Fruit fly (Drosophila melanogaster): Measurements from ENCODE around the gene iPLA2-VIA.

The iPLA2-VIA gene

DNA sequence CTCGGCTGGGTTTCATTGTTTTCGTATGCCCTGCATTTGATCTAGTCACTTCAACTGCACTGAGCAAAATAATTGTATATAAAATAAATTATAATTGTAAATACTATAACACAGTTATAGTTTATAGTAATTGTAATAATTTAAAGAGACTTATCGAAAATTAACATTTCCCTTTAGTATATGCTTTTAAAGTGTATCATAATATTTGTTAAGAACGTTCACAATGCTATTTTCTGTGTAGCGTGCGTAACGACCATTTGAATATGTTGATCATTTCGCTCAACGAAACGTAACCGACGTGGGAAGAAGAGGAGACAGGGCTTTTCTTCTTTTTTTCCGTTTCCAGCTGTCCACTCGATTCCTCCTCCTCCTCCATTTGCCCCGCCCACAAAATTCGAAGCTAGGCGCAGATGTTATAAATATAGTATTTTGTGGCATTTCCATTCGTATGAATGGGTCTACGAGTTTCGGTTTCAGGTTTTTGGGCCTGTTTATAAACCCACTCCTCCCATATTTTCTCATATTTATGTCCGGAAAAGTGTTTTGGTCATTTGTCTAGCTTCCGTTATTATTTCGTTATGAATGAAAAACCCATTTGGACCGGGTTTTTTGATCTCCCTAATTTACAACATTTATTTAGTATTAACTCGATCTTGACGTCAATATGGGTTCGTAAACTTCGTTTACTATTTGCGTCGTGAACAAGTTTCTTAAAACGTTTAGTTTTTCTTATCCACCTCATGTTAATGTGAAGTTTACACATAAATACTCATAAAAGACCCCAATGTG is 7.5 kb downstream of the iPLA2-VIA start (continued):
- TF ChIP-seq CG11398 (GFP tag; optimal IDR thresholded peaks at IDR 0.05) = no peak
- TF ChIP-seq CG10366 (GFP tag; IDR thresholded peaks at IDR 0.05) = peak; percentile 67
- peak; percentile 17 for TF ChIP-seq CG7556 (GFP tag; optimal IDR thresholded peaks at IDR 0.05)
- no peak for TF ChIP-seq z (GFP tag; IDR thresholded peaks at IDR 0.05)
- peak; percentile 24 for TF ChIP-seq CG13123 (GFP tag; optimal IDR thresholded peaks at IDR 0.05)
- peak; percentile 92 for TF ChIP-seq Spps (tag; optimal IDR thresholded peaks at IDR 0.05)
- TF ChIP-seq tup (GFP tag; optimal IDR thresholded peaks at IDR 0.05) = peak; percentile 12
- peak; percentile 94 for TF ChIP-seq gem (tag; optimal IDR thresholded peaks at IDR 0.05)
- TF ChIP-seq Stat92E (GFP tag; optimal IDR thresholded peaks at IDR 0.05) = no peak
- no peak for TF ChIP-seq bbx (GFP tag; IDR thresholded peaks at IDR 0.05; ENCODE audit: partially characterized antibody)
- peak; percentile 88 for TF ChIP-seq CoRest (tag; optimal IDR thresholded peaks at IDR 0.05)
- peak; percentile 47 for TF ChIP-seq CG18764 (GFP tag; optimal IDR thresholded peaks at IDR 0.05)
- no peak for TF ChIP-seq HLH4C (GFP tag; IDR thresholded peaks at IDR 0.05; ENCODE audit: partially characterized antibody)
- peak; percentile 30 for TF ChIP-seq CG7745 (tag; optimal IDR thresholded peaks at IDR 0.05)
- TF ChIP-seq cg (GFP tag; optimal IDR thresholded peaks at IDR 0.05) = no peak
- TF ChIP-seq CG8924 (tag; optimal IDR thresholded peaks at IDR 0.05) = peak; percentile 88
- TF ChIP-seq PHDP (tag; optimal IDR thresholded peaks at IDR 0.05) = peak; percentile 87
- peak; percentile 86 for TF ChIP-seq grau (tag; optimal IDR thresholded peaks at IDR 0.05)
- no peak for TF ChIP-seq CG7963 (GFP tag; IDR thresholded peaks at IDR 0.05; ENCODE audit: partially characterized antibody)
- TF ChIP-seq CG43689 (GFP tag; IDR thresholded peaks at IDR 0.05) = no peak
- 0 out of 2 replicates have a peak, but pooled peaks have one; percentile 25 for TF ChIP-seq wdn (GFP tag; IDR thresholded peaks at IDR 0.05)
- peak; percentile 95 for TF ChIP-seq zf30C (GFP tag; optimal IDR thresholded peaks at IDR 0.05)
- peak; percentile 93 for TF ChIP-seq nmo (GFP tag; optimal IDR thresholded peaks at IDR 0.05)
- TF ChIP-seq exex (tag; optimal IDR thresholded peaks at IDR 0.05) = peak; percentile 18
- peak; percentile 84 for TF ChIP-seq az2 (GFP tag; optimal IDR thresholded peaks at IDR 0.05)
- TF ChIP-seq Aef1 (GFP tag; IDR thresholded peaks at IDR 0.05) = peak; percentile 60
- peak; percentile 9 for TF ChIP-seq CG30020 (tag; optimal IDR thresholded peaks at IDR 0.05)
- TF ChIP-seq CG8089 (GFP tag; optimal IDR thresholded peaks at IDR 0.05) = no peak
- TF ChIP-seq tap (tag; optimal IDR thresholded peaks at IDR 0.05) = peak; percentile 90
- TF ChIP-seq CG4404 (GFP tag; IDR thresholded peaks at IDR 0.05) = peak; percentile 89
- TF ChIP-seq CG16863 (GFP tag; optimal IDR thresholded peaks at IDR 0.05) = no peak
- TF ChIP-seq CG16779 (GFP tag; IDR thresholded peaks at IDR 0.05) = no peak
- peak; percentile 81 for TF ChIP-seq H15 (GFP tag; IDR thresholded peaks at IDR 0.05)
- no peak for TF ChIP-seq CG8478 (optimal IDR thresholded peaks at IDR 0.05)
- no peak for TF ChIP-seq aop (GFP tag; IDR thresholded peaks at IDR 0.05)
- peak; percentile 26 for TF ChIP-seq CG9609 (GFP tag; optimal IDR thresholded peaks at IDR 0.05)
- TF ChIP-seq CG17612 (GFP tag; IDR thresholded peaks at IDR 0.05) = peak; percentile 49; the same call in 1 of the 2 replicates
- peak; percentile 81 for TF ChIP-seq CG17385 (GFP tag; optimal IDR thresholded peaks at IDR 0.05)
- TF ChIP-seq seq (GFP tag; IDR thresholded peaks at IDR 0.05) = peak; percentile 76
- TF ChIP-seq Asciz (GFP tag; optimal IDR thresholded peaks at IDR 0.05) = peak; percentile 83
- no peak for TF ChIP-seq hbn (GFP tag; IDR thresholded peaks at IDR 0.05; ENCODE audit: partially characterized antibody)
- no peak for TF ChIP-seq ash1 (GFP tag; optimal IDR thresholded peaks at IDR 0.05)
- TF ChIP-seq phol (tag; optimal IDR thresholded peaks at IDR 0.05) = peak; percentile 92
- peak; percentile 61 for TF ChIP-seq CG30403 (GFP tag; optimal IDR thresholded peaks at IDR 0.05)
- no peak for TF ChIP-seq CG3163 (GFP tag; optimal IDR thresholded peaks at IDR 0.05)
- peak; percentile 53; the same call in 1 of the 2 replicates for TF ChIP-seq Taf1 (GFP tag; IDR thresholded peaks at IDR 0.05)
- TF ChIP-seq Ravus (GFP tag; IDR thresholded peaks at IDR 0.05) = no peak; the same call in none of the 2 replicates
- TF ChIP-seq Bgb (GFP tag; IDR thresholded peaks at IDR 0.05; ENCODE audit: partially characterized antibody) = no peak
- no peak for TF ChIP-seq ab (GFP tag; optimal IDR thresholded peaks at IDR 0.05)

All from whole organism, embryonic.